Fruit fly (Drosophila melanogaster) whole organism, embryonic: ENCODE data around the gene CG6569.

Source experiments
- Aef1 ChIP-seq: fragments of 200-800 bp; sonication (Bioruptor generic); IDR thresholded peaks from 3 replicates; pipeline ENCODE4 v1.3.6; 2022; ENCODE audit warnings: missing biosample characterization, missing genetic modification characterization
- Asciz ChIP-seq: fragments of 200-800 bp; sonication (Bioruptor generic); optimal IDR thresholded peaks from 2 replicates; lab custom pipeline; 2017; ENCODE audit warnings: missing biosample characterization, mild to moderate bottlenecking, missing genetic modification characterization, missing genetic modification reagents
- Atf-2 ChIP-seq: fragments of 200-800 bp; sonication (Bioruptor generic); optimal IDR thresholded peaks from 2 replicates; lab custom pipeline; 2016; ENCODE audit warnings: missing biosample characterization, missing genetic modification characterization
- Bdp1 ChIP-seq: fragments of 200-800 bp; sonication (Bioruptor generic); optimal IDR thresholded peaks from 3 replicates; lab custom pipeline; 2016; ENCODE audit warnings: missing biosample characterization, missing genetic modification characterization
- BtbVII ChIP-seq: fragments of 200-800 bp; sonication (Bioruptor generic); optimal IDR thresholded peaks from 3 replicates; lab custom pipeline; 2017; ENCODE audit warnings: missing biosample characterization, mild to moderate bottlenecking, missing genetic modification characterization
- Bteb2 ChIP-seq: fragments of 200-800 bp; sonication (Bioruptor generic); optimal IDR thresholded peaks from 2 replicates; lab custom pipeline; 2016; ENCODE audit warnings: missing biosample characterization, missing genetic modification characterization
- CG11723 ChIP-seq: fragments of 200-800 bp; sonication (Bioruptor generic); optimal IDR thresholded peaks from 2 replicates; lab custom pipeline; 2017; ENCODE audit warnings: missing biosample characterization, mild to moderate bottlenecking, missing genetic modification characterization
- CG12071 ChIP-seq: fragments of 200-800 bp; sonication (Bioruptor generic); optimal IDR thresholded peaks from 3 replicates; lab custom pipeline; 2018; ENCODE audit warnings: missing biosample characterization, mild to moderate bottlenecking, missing genetic modification characterization
- CG13894 ChIP-seq: fragments of 200-800 bp; sonication (Bioruptor generic); optimal IDR thresholded peaks from 3 replicates; lab custom pipeline; 2018; ENCODE audit warnings: missing biosample characterization, mild to moderate bottlenecking, missing genetic modification characterization, moderate library complexity
- CG15479 ChIP-seq: fragments of 200-800 bp; sonication (Bioruptor generic); optimal IDR thresholded peaks from 3 replicates; lab custom pipeline; 2019; ENCODE audit warnings: missing biosample characterization, mild to moderate bottlenecking, missing genetic modification characterization, moderate library complexity
- CG15696 ChIP-seq: fragments of 200-800 bp; sonication (Bioruptor generic); optimal IDR thresholded peaks from 2 replicates; lab custom pipeline; 2019; ENCODE audit warnings: missing biosample characterization, mild to moderate bottlenecking, missing genetic modification characterization, moderate library complexity
- CG16779 ChIP-seq: fragments of 200-800 bp; sonication (Bioruptor generic); IDR thresholded peaks from 2 replicates; pipeline ENCODE4 v1.3.6; 2022; ENCODE audit warnings: missing biosample characterization, missing genetic modification characterization
- CG17385 ChIP-seq: fragments of 200-800 bp; sonication (Bioruptor generic); optimal IDR thresholded peaks from 3 replicates; lab custom pipeline; 2018; ENCODE audit warnings: missing biosample characterization, mild to moderate bottlenecking, missing genetic modification characterization
- CG17802 ChIP-seq: fragments of 200-800 bp; sonication (Bioruptor generic); optimal IDR thresholded peaks from 2 replicates; lab custom pipeline; 2018; ENCODE audit warnings: missing biosample characterization, mild to moderate bottlenecking, missing genetic modification characterization, moderate library complexity
- CG17829 ChIP-seq: fragments of 200-800 bp; optimal IDR thresholded peaks from 2 replicates; lab custom pipeline; 2019; ENCODE audit warnings: missing biosample characterization, mild to moderate bottlenecking, missing genetic modification characterization, moderate library complexity
- CG34376 ChIP-seq: fragments of 200-800 bp; sonication (Bioruptor generic); optimal IDR thresholded peaks from 2 replicates; lab custom pipeline; 2018; ENCODE audit warnings: missing biosample characterization, mild to moderate bottlenecking, missing genetic modification characterization
- CG34422 ChIP-seq: fragments of 200-800 bp; sonication (Bioruptor generic); IDR thresholded peaks from 3 replicates; pipeline ENCODE4 v1.3.6; 2022; ENCODE audit warnings: missing biosample characterization, missing genetic modification characterization
- CG4424 ChIP-seq: fragments of 200-800 bp; sonication (Bioruptor generic); optimal IDR thresholded peaks from 3 replicates; lab custom pipeline; 2016; ENCODE audit warnings: missing biosample characterization, missing genetic modification characterization
- CG4730 ChIP-seq: fragments of 200-800 bp; sonication (Bioruptor generic); IDR thresholded peaks from 2 replicates; pipeline ENCODE4 v1.3.6; 2022; ENCODE audit warnings: missing biosample characterization, missing genetic modification characterization
- CG5953 ChIP-seq: fragments of 200-800 bp; sonication (Bioruptor generic); IDR thresholded peaks from 2 replicates; pipeline ENCODE4 v1.3.6; 2022; ENCODE audit warnings: missing biosample characterization, missing genetic modification characterization
- CG6689 ChIP-seq: fragments of 200-800 bp; sonication (Bioruptor generic); IDR thresholded peaks from 2 replicates; pipeline ENCODE4 v1.3.6; 2022; ENCODE audit warnings: missing biosample characterization, missing genetic modification characterization
- CG8290 ChIP-seq, 3 experiments: fragments of 200-800 bp; sonication (Bioruptor generic); optimal IDR thresholded peaks; 2 replicates each; lab custom pipeline; 2016 to 2019; ENCODE audit warnings: missing biosample characterization in 3 of 3, missing genetic modification characterization in 3 of 3, mild to moderate bottlenecking in 2 of 3, moderate library complexity in 1 of 3
- CTCF ChIP-seq: fragments of 200-800 bp; sonication (Bioruptor generic); optimal IDR thresholded peaks from 2 replicates; lab custom pipeline; 2017; ENCODE audit warnings: missing biosample characterization, mild to moderate bottlenecking, missing genetic modification characterization, moderate library complexity
- D19A ChIP-seq: fragments of 200-800 bp; optimal IDR thresholded peaks from 3 replicates; lab custom pipeline; 2019; ENCODE audit warnings: missing biosample characterization, mild to moderate bottlenecking, missing genetic modification characterization, moderate library complexity
- Fer3 ChIP-seq: fragments of 200-800 bp; sonication (Bioruptor generic); optimal IDR thresholded peaks from 2 replicates; lab custom pipeline; 2018; ENCODE audit warnings: missing biosample characterization, mild to moderate bottlenecking, missing genetic modification characterization, moderate library complexity
- GATAe ChIP-seq: fragments of 200-800 bp; sonication (Bioruptor generic); conservative IDR thresholded peaks from 2 replicates; pipeline ENCODE4 v1.3.6; 2022; ENCODE audit warnings: missing biosample characterization, missing genetic modification characterization
- HLH54F ChIP-seq: fragments of 200-800 bp; sonication (Bioruptor generic); optimal IDR thresholded peaks from 3 replicates; lab custom pipeline; 2016; ENCODE audit warnings: missing biosample characterization, missing genetic modification characterization
- MTF-1 ChIP-seq: fragments of 200-800 bp; sonication (Bioruptor generic); optimal IDR thresholded peaks from 2 replicates; lab custom pipeline; 2018; ENCODE audit warnings: missing biosample characterization, mild to moderate bottlenecking, missing genetic modification characterization, borderline replicate concordance
- Med ChIP-seq: fragments of 200-800 bp; sonication (Bioruptor generic); peaks from one replicate; lab custom pipeline; 2016; ENCODE audit warnings: missing biosample characterization, missing genetic modification characterization, mild to moderate bottlenecking, inconsistent platforms, moderate library complexity
- Meics ChIP-seq: fragments of 200-800 bp; sonication (Bioruptor generic); optimal IDR thresholded peaks from 2 replicates; lab custom pipeline; 2017; ENCODE audit warnings: missing biosample characterization, mild to moderate bottlenecking, missing genetic modification characterization
- Oaz ChIP-seq: fragments of 200-800 bp; sonication (Bioruptor generic); IDR thresholded peaks from 2 replicates; pipeline ENCODE4 v1.3.6; 2022; ENCODE audit warnings: missing biosample characterization, missing genetic modification characterization
- Vsx1 ChIP-seq: fragments of 200-800 bp; sonication (Bioruptor generic); optimal IDR thresholded peaks from 2 replicates; lab custom pipeline; 2017; ENCODE audit warnings: missing biosample characterization, mild to moderate bottlenecking, missing genetic modification characterization, missing genetic modification reagents
- bigmax ChIP-seq: fragments of 200-800 bp; sonication (Bioruptor generic); optimal IDR thresholded peaks from 2 replicates; lab custom pipeline; 2018; ENCODE audit warnings: missing biosample characterization, mild to moderate bottlenecking, missing genetic modification characterization
- bowl ChIP-seq: fragments of 200-800 bp; sonication (Bioruptor generic); IDR thresholded peaks from 2 replicates; pipeline ENCODE4 v1.3.6; 2022; ENCODE audit warnings: missing biosample characterization, missing genetic modification characterization
- cato ChIP-seq: fragments of 200-800 bp; sonication (Bioruptor generic); optimal IDR thresholded peaks from 2 replicates; lab custom pipeline; 2016; ENCODE audit warnings: missing biosample characterization, missing genetic modification characterization, borderline replicate concordance
- cg ChIP-seq: fragments of 200-800 bp; sonication (Bioruptor generic); optimal IDR thresholded peaks from 3 replicates; lab custom pipeline; 2019; ENCODE audit warnings: missing biosample characterization, mild to moderate bottlenecking, missing genetic modification characterization, moderate library complexity
- chm ChIP-seq: fragments of 200-800 bp; sonication (Bioruptor generic); IDR thresholded peaks from 2 replicates; pipeline ENCODE4 v1.3.6; 2022; ENCODE audit warnings: missing biosample characterization, missing genetic modification characterization
- eyg ChIP-seq: fragments of 200-800 bp; sonication (Bioruptor generic); optimal IDR thresholded peaks from 3 replicates; lab custom pipeline; 2016; ENCODE audit warnings: missing biosample characterization, missing genetic modification characterization
- grau ChIP-seq: fragments of 200-800 bp; optimal IDR thresholded peaks from 3 replicates; lab custom pipeline; 2019; ENCODE audit warnings: missing biosample characterization, mild to moderate bottlenecking, missing genetic modification characterization, moderate library complexity
- gsb ChIP-seq: fragments of 200-800 bp; sonication (Bioruptor generic); IDR thresholded peaks from 2 replicates; pipeline ENCODE4 v1.3.6; 2022; ENCODE audit warnings: missing biosample characterization, missing genetic modification characterization
- lmd ChIP-seq: fragments of 200-800 bp; sonication (Bioruptor generic); IDR thresholded peaks from 2 replicates; pipeline ENCODE4 v1.3.6; 2022; ENCODE audit warnings: missing biosample characterization, missing genetic modification characterization
- luna ChIP-seq: fragments of 200-800 bp; sonication (Bioruptor generic); optimal IDR thresholded peaks from 2 replicates; lab custom pipeline; 2016; ENCODE audit warnings: missing biosample characterization, missing genetic modification characterization
- nerfin-1 ChIP-seq: fragments of 200-800 bp; sonication (Bioruptor generic); optimal IDR thresholded peaks from 3 replicates; lab custom pipeline; 2019; ENCODE audit warnings: missing biosample characterization, mild to moderate bottlenecking, missing genetic modification characterization, moderate library complexity
- pan ChIP-seq, 4 experiments: fragments of >200 bp in 3 of 4; fragments of 200-800 bp in 1 of 4; sonication (Bioruptor generic) in 1 of 4; optimal IDR thresholded peaks in 3 of 4; IDR thresholded peaks in 1 of 4; 2 replicates each; pipeline versions ENCODE4 v1.3.6 to Lab custom; 2017 to 2022; ENCODE audit warnings: missing biosample characterization in 2 of 4, missing genetic modification characterization in 2 of 4, mixed read lengths in 1 of 4
- sd ChIP-seq: fragments of 200-800 bp; sonication (Bioruptor generic); optimal IDR thresholded peaks from 3 replicates; lab custom pipeline; 2018; ENCODE audit warnings: missing biosample characterization, mild to moderate bottlenecking, missing genetic modification characterization, moderate library complexity
- slbo ChIP-seq: fragments of 200-800 bp; sonication (Bioruptor generic); IDR thresholded peaks from 2 replicates; pipeline ENCODE4 v1.3.6; 2022; ENCODE audit warnings: missing biosample characterization, missing genetic modification characterization
- ssp ChIP-seq: fragments of 200-800 bp; sonication (Bioruptor generic); IDR thresholded peaks from 2 replicates; pipeline ENCODE4 v1.3.6; 2022; ENCODE audit warnings: missing biosample characterization, missing genetic modification characterization
- tio ChIP-seq: fragments of 200-800 bp; sonication (Bioruptor generic); optimal IDR thresholded peaks from 2 replicates; lab custom pipeline; 2017; ENCODE audit warnings: missing biosample characterization, missing genetic modification characterization, inconsistent platforms
- wdn ChIP-seq: fragments of 200-800 bp; sonication (Bioruptor generic); IDR thresholded peaks from 2 replicates; pipeline ENCODE4 v1.3.6; 2022; ENCODE audit warnings: missing biosample characterization, missing genetic modification characterization
- wor ChIP-seq: fragments of 200-800 bp; sonication (Bioruptor generic); IDR thresholded peaks from 2 replicates; pipeline ENCODE4 v1.3.6; 2022; ENCODE audit warnings: missing biosample characterization, missing genetic modification characterization
- yki ChIP-seq: fragments of >200 bp; optimal IDR thresholded peaks from 3 replicates; lab custom pipeline; 2018

Gene CG6569

dm6 chr3R:21874982-21875466 is 7.3 kb upstream of the CG6569 start, which contains the start of gene CG6656 (continued):
- TF ChIP-seq eyg (GFP tag; lab: Kevin White, UChicago) (no peak), Asciz (GFP tag; lab: Kevin White, UChicago) (no peak), GATAe (GFP tag; lab: Robert Waterston, UW) (no peak), wor (GFP tag; lab: Robert Waterston, UW) (no peak), Aef1 (GFP tag; lab: Robert Waterston, UW) (no peak), CG5953 (peak; percentile 7; the same call in 1 of the 2 replicates), Med (GFP tag; lab: Kevin White, UChicago) (peak; percentile 81), CG8290 (GFP tag; optimal IDR thresholded peaks at IDR 0.05; lab: Kevin White, UChicago) (no peak), CG8290 (tag; optimal IDR thresholded peaks at IDR 0.05; lab: Kevin White, UChicago) (peak in 1 of 2 experiments; percentile 46), luna (GFP tag; lab: Kevin White, UChicago) (no peak), gsb (no peak), bowl (no peak), cg (GFP tag; lab: Kevin White, UChicago) (no peak), Atf-2 (GFP tag; lab: Kevin White, UChicago) (no peak), Bdp1 (GFP tag; lab: Kevin White, UChicago) (no peak), CG4730 (GFP tag; lab: Robert Waterston, UW) (no peak), CG17385 (GFP tag; lab: Kevin White, UChicago) (no peak), CG34422 (GFP tag; lab: Robert Waterston, UW) (no peak), yki (no peak), tio (GFP tag; lab: Kevin White, UChicago) (no peak), Bteb2 (GFP tag; lab: Kevin White, UChicago) (no peak), CTCF (GFP tag; lab: Kevin White, UChicago) (no peak), cato (GFP tag; lab: Kevin White, UChicago) (no peak), Meics (no peak), ssp (GFP tag; lab: Robert Waterston, UW) (no peak), bigmax (no peak), lmd (GFP tag; lab: Robert Waterston, UW) (no peak), CG4424 (GFP tag; lab: Kevin White, UChicago) (no peak), CG16779 (GFP tag; lab: Robert Waterston, UW) (no peak), BtbVII (no peak), grau (tag; lab: Kevin White, UChicago) (no peak), CG15479 (GFP tag; lab: Kevin White, UChicago) (no peak), CG13894 (tag; lab: Kevin White, UChicago) (no peak), nerfin-1 (tag; lab: Kevin White, UChicago) (no peak), Fer3 (tag; lab: Kevin White, UChicago) (no peak), sd (tag; lab: Kevin White, UChicago) (no peak), CG17802 (no peak), pan (optimal IDR thresholded peaks at IDR 0.05; lab: Kevin White, UChicago) (no peak), pan (GFP tag; optimal IDR thresholded peaks at IDR 0.05 in 1 of 2, IDR thresholded peaks at IDR 0.05 in 1 of 2) (peak in 1 of 2 experiments; percentile 24), CG12071 (no peak), CG34376 (GFP tag; lab: Kevin White, UChicago) (peak; percentile 10), CG17829 (tag; lab: Kevin White, UChicago) (peak; percentile 14), Vsx1 (no peak), slbo (GFP tag; lab: Robert Waterston, UW) (peak; percentile 24; the same call in 1 of the 2 replicates), CG15696 (tag; lab: Kevin White, UChicago) (no peak), HLH54F (no peak), D19A (tag; lab: Kevin White, UChicago) (peak; percentile 34), CG11723 (no peak), wdn (GFP tag; lab: Robert Waterston, UW) (no peak), CG6689 (no peak), Oaz (no peak), chm (GFP tag; lab: Robert Waterston, UW) (peak; percentile 59; the same call in 1 of the 2 replicates), MTF-1 (GFP tag; lab: Kevin White, UChicago) (peak; percentile 8)
